Fruit fly (Drosophila melanogaster): ENCODE measurements around the gene dmrt93B.

dm6 chr3R:21096532-21097143 is 22.8 kb downstream of the dmrt93B start:
- TF ChIP-seq psq (optimal IDR thresholded peaks at IDR 0.05) (no peak), pan (optimal IDR thresholded peaks at IDR 0.05) (no peak), EcR (GFP tag; optimal IDR thresholded peaks at IDR 0.05) (no peak), usp (GFP tag; optimal IDR thresholded peaks at IDR 0.05) (no peak), CG8478 (optimal IDR thresholded peaks at IDR 0.05) (no peak), Dll (optimal IDR thresholded peaks at IDR 0.05) (no peak)

All from whole organism.